Worm (Caenorhabditis elegans): ENCODE results near the gene C36A4.11.

C36A4.11 gene

DNA sequence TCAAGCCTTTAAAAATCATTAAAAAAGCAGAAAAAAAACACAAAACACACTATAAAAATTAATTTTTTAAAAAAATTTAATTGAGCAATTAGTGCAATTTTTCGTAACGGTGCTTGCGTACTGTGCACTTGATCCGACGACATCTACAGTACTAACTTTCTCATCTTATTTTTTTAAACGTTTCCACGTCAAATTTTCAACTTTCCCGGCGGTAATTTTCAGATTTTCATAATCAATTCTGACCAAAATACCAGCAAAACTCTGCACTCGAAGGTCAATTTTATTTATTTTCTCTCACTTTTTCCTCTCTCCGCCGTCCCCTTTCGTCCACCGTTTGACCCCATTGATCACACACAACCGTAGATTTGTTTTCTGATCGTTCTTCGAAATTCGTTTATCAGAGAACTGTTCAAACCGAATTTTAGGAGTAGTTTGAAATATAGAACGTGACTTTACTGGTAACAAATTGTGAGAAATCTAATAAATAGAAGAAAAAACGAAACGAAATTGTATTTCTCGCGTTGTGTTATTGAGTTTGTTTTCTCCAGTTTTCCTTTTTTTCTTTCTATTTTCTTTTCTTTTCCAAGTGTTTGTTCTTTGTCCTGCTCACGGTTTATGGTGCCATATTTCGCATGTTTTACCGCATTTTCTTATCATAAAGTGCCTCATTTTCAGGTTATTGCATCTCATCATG, 23.6 kb downstream of the C36A4.11 start, which contains the start of gene acs-19:
Gene acs-19 (plus strand): TSS at position 676 of the 694 bp plus-strand sequence.
- no peak for TF ChIP-seq bed-3 (GFP tag; optimal IDR thresholded peaks at IDR 0.05)
- TF ChIP-seq zip-8 (tag; optimal IDR thresholded peaks at IDR 0.05) = no peak
- no peak for TF ChIP-seq drap-1 (GFP tag; optimal IDR thresholded peaks at IDR 0.05)
- peak; percentile 73 for TF ChIP-seq ces-1 (GFP tag; optimal IDR thresholded peaks at IDR 0.05)
- TF ChIP-seq ceh-43 (GFP tag; optimal IDR thresholded peaks at IDR 0.05) = peak; percentile 35

DNA sequence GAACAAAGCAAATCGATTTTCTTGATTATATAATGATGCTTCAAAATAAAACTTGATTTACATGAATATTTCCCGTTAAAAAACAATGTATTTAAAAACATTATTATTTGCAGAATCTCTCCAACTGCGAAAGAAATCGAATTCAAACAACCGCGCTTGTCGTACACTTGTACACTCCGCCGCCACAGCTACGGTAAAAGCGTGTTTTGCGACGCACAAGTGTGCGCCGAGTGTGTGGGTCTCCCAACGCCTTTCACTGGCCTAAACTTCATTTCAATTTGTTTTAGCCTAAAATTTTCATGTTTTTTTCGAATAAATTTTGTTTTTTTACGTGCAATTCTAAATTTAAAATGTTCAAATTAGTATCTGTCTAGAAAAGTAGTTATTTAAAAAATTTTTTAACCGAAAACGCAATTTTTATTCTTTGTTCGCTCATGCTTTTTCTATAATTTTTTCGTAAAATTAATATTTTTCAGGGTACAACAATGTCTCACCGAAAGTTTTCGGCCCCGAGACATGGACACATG, 27.1 kb downstream of the C36A4.11 start, which contains the start of gene rpl-3:
Gene rpl-3 (plus strand): TSS at position 477 of the 527 bp plus-strand sequence.
- TF ChIP-seq elt-3 (tag; optimal IDR thresholded peaks at IDR 0.05) (peak; percentile 95), elt-1 (tag; optimal IDR thresholded peaks at IDR 0.05; ENCODE audit: borderline replicate concordance, insufficient read depth) (peak; percentile 90), ceh-39 (tag; optimal IDR thresholded peaks at IDR 0.05) (peak; percentile 99), ceh-83 (GFP tag; optimal IDR thresholded peaks at IDR 0.05) (peak; percentile 97), M03D4.4 (tag; optimal IDR thresholded peaks at IDR 0.05) (peak; percentile 98), flh-1 (GFP tag; optimal IDR thresholded peaks at IDR 0.05) (peak; percentile 78), mep-1 (tag; optimal IDR thresholded peaks at IDR 0.05) (peak; percentile 100), bed-3 (GFP tag; optimal IDR thresholded peaks at IDR 0.05) (peak; percentile 85), nhr-28 (tag; optimal IDR thresholded peaks at IDR 0.05) (peak; percentile 93), mab-5 (tag; optimal IDR thresholded peaks at IDR 0.05) (peak; percentile 86), tbx-8 (GFP tag; optimal IDR thresholded peaks at IDR 0.05) (peak; percentile 96), pha-4 (tag; optimal IDR thresholded peaks at IDR 0.05) (peak; percentile 100), ces-1 (GFP tag; optimal IDR thresholded peaks at IDR 0.05) (peak; percentile 97), sptf-1 (tag; optimal IDR thresholded peaks at IDR 0.05) (peak; percentile 99), lin-32 (GFP tag; optimal IDR thresholded peaks at IDR 0.05) (peak; percentile 81), nhr-2 (tag; optimal IDR thresholded peaks at IDR 0.05) (peak; percentile 79), unc-62 (GFP tag; optimal IDR thresholded peaks at IDR 0.05) (peak; percentile 97), nhr-12 (tag; optimal IDR thresholded peaks at IDR 0.05) (peak; percentile 98), unc-120 (tag; optimal IDR thresholded peaks at IDR 0.05; ENCODE audit: poor library complexity, severe bottlenecking) (peak; percentile 99), unc-39 (tag; optimal IDR thresholded peaks at IDR 0.05) (peak; percentile 98), lsy-2 (tag; optimal IDR thresholded peaks at IDR 0.05) (peak; percentile 100), drap-1 (GFP tag; optimal IDR thresholded peaks at IDR 0.05) (peak; percentile 99), nhr-237 (tag; optimal IDR thresholded peaks at IDR 0.05) (peak; percentile 100), lin-13 (tag; optimal IDR thresholded peaks at IDR 0.05) (peak; percentile 100), sem-2 (GFP tag; optimal IDR thresholded peaks at IDR 0.05) (peak; percentile 80), mls-2 (tag; optimal IDR thresholded peaks at IDR 0.05) (peak; percentile 99), zip-8 (tag; optimal IDR thresholded peaks at IDR 0.05) (peak; percentile 10), blmp-1 (tag; optimal IDR thresholded peaks at IDR 0.05) (peak; percentile 93), ham-2 (GFP tag; optimal IDR thresholded peaks at IDR 0.05) (peak; percentile 97), cnd-1 (tag; optimal IDR thresholded peaks at IDR 0.05) (peak; percentile 99), snpc-4 (tag; optimal IDR thresholded peaks at IDR 0.05) (no peak), ztf-11 (tag; optimal IDR thresholded peaks at IDR 0.05) (peak; percentile 97), hlh-1 (tag; optimal IDR thresholded peaks at IDR 0.05) (peak; percentile 92), nhr-76 (tag; optimal IDR thresholded peaks at IDR 0.05) (peak; percentile 14), ceh-43 (GFP tag; optimal IDR thresholded peaks at IDR 0.05) (peak; percentile 96)
